Fruit fly (Drosophila melanogaster) whole organism, prepupa: ENCODE data around the gene cmet.

Experiments used
- Blimp-1 ChIP-seq: fragments of 200-800 bp; sonication (Bioruptor generic); optimal IDR thresholded peaks from 3 replicates; lab custom pipeline; 2017; ENCODE audit warnings: missing biosample characterization, missing genetic modification characterization, mild to moderate bottlenecking, moderate library complexity, missing genetic modification reagents
- CG10631 ChIP-seq: fragments of 200-800 bp; sonication (Bioruptor generic); optimal IDR thresholded peaks from 2 replicates; lab custom pipeline; 2016; ENCODE audit warnings: missing biosample characterization, missing genetic modification characterization
- CG15336 ChIP-seq: fragments of 200-800 bp; sonication (Bioruptor generic); IDR thresholded peaks from 2 replicates; pipeline ENCODE4 v1.3.6; 2022; ENCODE audit warnings: missing biosample characterization, missing genetic modification characterization
- CG31627 ChIP-seq: fragments of 200-800 bp; sonication (Bioruptor generic); optimal IDR thresholded peaks from 3 replicates; lab custom pipeline; 2016; ENCODE audit warnings: missing biosample characterization, missing genetic modification characterization
- CG32006 ChIP-seq: fragments of 200-800 bp; sonication (Bioruptor generic); optimal IDR thresholded peaks from 3 replicates; lab custom pipeline; 2017; ENCODE audit warnings: missing biosample characterization, mild to moderate bottlenecking, missing genetic modification characterization
- CG34406 ChIP-seq: fragments of 200-800 bp; sonication (Bioruptor generic); optimal IDR thresholded peaks from 3 replicates; lab custom pipeline; 2016; ENCODE audit warnings: missing biosample characterization, missing genetic modification characterization
- CG6276 ChIP-seq: fragments of 200-800 bp; sonication (Bioruptor generic); optimal IDR thresholded peaks from 2 replicates; lab custom pipeline; 2017; ENCODE audit warnings: missing biosample characterization, mild to moderate bottlenecking, missing genetic modification characterization
- CG6808 ChIP-seq: fragments of 200-800 bp; sonication (Bioruptor generic); optimal IDR thresholded peaks from 3 replicates; lab custom pipeline; 2017; ENCODE audit warnings: missing biosample characterization, missing genetic modification characterization, mild to moderate bottlenecking, moderate library complexity, missing genetic modification reagents
- CG8119 ChIP-seq: fragments of 200-800 bp; sonication (Bioruptor generic); IDR thresholded peaks from 3 replicates; pipeline ENCODE4 v1.3.6; 2022; ENCODE audit warnings: missing biosample characterization, missing genetic modification characterization
- CG8319 ChIP-seq: fragments of 200-800 bp; sonication (Bioruptor generic); optimal IDR thresholded peaks from 3 replicates; lab custom pipeline; 2016; ENCODE audit warnings: missing biosample characterization, missing genetic modification characterization
- CG8632 ChIP-seq: fragments of 200-800 bp; sonication (Bioruptor generic); optimal IDR thresholded peaks from 3 replicates; lab custom pipeline; 2016; ENCODE audit warnings: missing biosample characterization, missing genetic modification characterization
- CG9139 ChIP-seq: fragments of 200-800 bp; sonication (Bioruptor generic); optimal IDR thresholded peaks from 3 replicates; lab custom pipeline; 2017; ENCODE audit warnings: missing biosample characterization, mild to moderate bottlenecking, missing genetic modification characterization
- Eip75B ChIP-seq: fragments of 200-800 bp; sonication (Bioruptor generic); optimal IDR thresholded peaks from 3 replicates; lab custom pipeline; 2016; ENCODE audit warnings: missing biosample characterization, missing genetic modification characterization
- Eip78C ChIP-seq: fragments of 200-800 bp; sonication (Bioruptor generic); peaks from one replicate; lab custom pipeline; 2016; ENCODE audit warnings: missing biosample characterization, missing genetic modification characterization
- Eip93F ChIP-seq: fragments of 200-800 bp; sonication (Bioruptor generic); optimal IDR thresholded peaks from 2 replicates; lab custom pipeline; 2016; ENCODE audit warnings: missing biosample characterization, mild to moderate bottlenecking, missing genetic modification characterization
- Ets21C ChIP-seq: fragments of 200-800 bp; sonication (Bioruptor generic); optimal IDR thresholded peaks from 3 replicates; lab custom pipeline; 2016; ENCODE audit warnings: missing biosample characterization, missing genetic modification characterization
- Hr38 ChIP-seq: sonication (Bioruptor generic); optimal IDR thresholded peaks from 2 replicates; lab custom pipeline; 2016; ENCODE audit warnings: missing biosample characterization, missing genetic modification characterization
- Hr39 ChIP-seq: fragments of 200-800 bp; sonication (Bioruptor generic); optimal IDR thresholded peaks from 2 replicates; lab custom pipeline; 2016; ENCODE audit warnings: missing biosample characterization, missing genetic modification characterization
- Hr4 ChIP-seq: fragments of 200-800 bp; sonication (Bioruptor generic); optimal IDR thresholded peaks from 3 replicates; lab custom pipeline; 2016; ENCODE audit warnings: missing biosample characterization, missing genetic modification characterization
- Met ChIP-seq: fragments of 200-800 bp; sonication (Bioruptor generic); optimal IDR thresholded peaks from 3 replicates; lab custom pipeline; 2016; ENCODE audit warnings: missing biosample characterization, missing genetic modification characterization
- OdsH ChIP-seq: fragments of 200-800 bp; sonication (Bioruptor generic); optimal IDR thresholded peaks from 3 replicates; lab custom pipeline; 2016; ENCODE audit warnings: missing biosample characterization, missing genetic modification characterization
- Smox ChIP-seq: fragments of 200-800 bp; sonication (Bioruptor generic); optimal IDR thresholded peaks from 3 replicates; lab custom pipeline; 2016; ENCODE audit warnings: missing biosample characterization, missing genetic modification characterization
- Sox15 ChIP-seq: fragments of 200-800 bp; sonication (Bioruptor generic); optimal IDR thresholded peaks from 3 replicates; lab custom pipeline; 2016; ENCODE audit warnings: missing biosample characterization, missing genetic modification characterization
- cyc ChIP-seq: fragments of 200-800 bp; sonication (Bioruptor generic); optimal IDR thresholded peaks from 3 replicates; lab custom pipeline; 2016; ENCODE audit warnings: missing biosample characterization, missing genetic modification characterization
- dac ChIP-seq: fragments of 200-800 bp; sonication (Bioruptor generic); optimal IDR thresholded peaks from 2 replicates; lab custom pipeline; 2017; ENCODE audit warnings: missing biosample characterization, mild to moderate bottlenecking, missing genetic modification characterization
- fd59A ChIP-seq: fragments of 200-800 bp; sonication (Bioruptor generic); optimal IDR thresholded peaks from 2 replicates; lab custom pipeline; 2017; ENCODE audit warnings: missing biosample characterization, mild to moderate bottlenecking, missing genetic modification characterization, missing genetic modification reagents
- fd85E ChIP-seq: fragments of 200-800 bp; sonication (Bioruptor generic); optimal IDR thresholded peaks from 3 replicates; lab custom pipeline; 2016; ENCODE audit warnings: missing biosample characterization, missing genetic modification characterization
- lz ChIP-seq: fragments of 200-800 bp; sonication (Bioruptor generic); optimal IDR thresholded peaks from 3 replicates; lab custom pipeline; 2016; ENCODE audit warnings: missing biosample characterization, missing genetic modification characterization
- pdm3 ChIP-seq: fragments of 200-800 bp; sonication (Bioruptor generic); optimal IDR thresholded peaks from 3 replicates; lab custom pipeline; 2016; ENCODE audit warnings: missing biosample characterization, missing genetic modification characterization
- spab ChIP-seq: fragments of 200-800 bp; sonication (Bioruptor generic); optimal IDR thresholded peaks from 2 replicates; lab custom pipeline; 2017; ENCODE audit warnings: missing biosample characterization, mild to moderate bottlenecking, missing genetic modification characterization, missing genetic modification reagents
- ss ChIP-seq, 2 experiments: fragments of 200-800 bp; sonication (Bioruptor generic); optimal IDR thresholded peaks; 2 replicates in 1 of 2; 3 replicates in 1 of 2; lab custom pipeline; 2017 to 2018; ENCODE audit warnings: mild to moderate bottlenecking in 2 of 2, missing biosample characterization in 2 of 2, missing genetic modification characterization in 2 of 2, moderate library complexity in 1 of 2
- svp ChIP-seq: fragments of 200-800 bp; sonication (Bioruptor generic); peaks from one replicate; lab custom pipeline; 2016; ENCODE audit warnings: missing biosample characterization, missing genetic modification characterization
- topi ChIP-seq: fragments of 200-800 bp; sonication (Bioruptor generic); optimal IDR thresholded peaks from 3 replicates; lab custom pipeline; 2016; ENCODE audit warnings: missing biosample characterization, missing genetic modification characterization
- vri ChIP-seq: fragments of 200-800 bp; sonication (Bioruptor generic); optimal IDR thresholded peaks from 3 replicates; lab custom pipeline; 2016; ENCODE audit warnings: missing biosample characterization, mild to moderate bottlenecking, missing genetic modification characterization

cmet gene

dm6 chr2L:11249376-11249775, 19.4 kb downstream of the cmet start:
- TF ChIP-seq Hr38: no peak
- no peak for TF ChIP-seq pdm3
- TF ChIP-seq CG34406 (GFP tag; lab: Kevin White, UChicago): no peak
- TF ChIP-seq svp (GFP tag; lab: Kevin White, UChicago): no peak
- TF ChIP-seq CG15336 (GFP tag; lab: Robert Waterston, UW): no peak
- TF ChIP-seq dac (GFP tag; lab: Kevin White, UChicago): no peak
- TF ChIP-seq OdsH (GFP tag; lab: Kevin White, UChicago): no peak
- TF ChIP-seq CG8119 (GFP tag; lab: Robert Waterston, UW): no peak
- TF ChIP-seq cyc (GFP tag; lab: Kevin White, UChicago): no peak
- no peak for TF ChIP-seq Eip78C
- no peak for TF ChIP-seq spab (GFP tag; lab: Kevin White, UChicago)
- no peak for TF ChIP-seq CG6808 (GFP tag; lab: Kevin White, UChicago)
- no peak for TF ChIP-seq fd85E (GFP tag; lab: Kevin White, UChicago)

- TF ChIP-seq Smox (GFP tag; lab: Kevin White, UChicago): no peak
- no peak for TF ChIP-seq Ets21C (GFP tag; lab: Kevin White, UChicago)
- no peak for TF ChIP-seq topi (GFP tag; lab: Kevin White, UChicago)
- no peak for TF ChIP-seq Eip93F (GFP tag; lab: Kevin White, UChicago)
- no peak for TF ChIP-seq Eip78C
- TF ChIP-seq CG15336 (GFP tag; lab: Robert Waterston, UW): no peak
- no peak for TF ChIP-seq Met (GFP tag; lab: Kevin White, UChicago)
- no peak for TF ChIP-seq Blimp-1
- TF ChIP-seq svp (GFP tag; lab: Kevin White, UChicago): no peak
- TF ChIP-seq dac (GFP tag; lab: Kevin White, UChicago): no peak
Measured at dm6 chr2L:11247730-11248129, 21.1 kb downstream of the cmet start.

DNA sequence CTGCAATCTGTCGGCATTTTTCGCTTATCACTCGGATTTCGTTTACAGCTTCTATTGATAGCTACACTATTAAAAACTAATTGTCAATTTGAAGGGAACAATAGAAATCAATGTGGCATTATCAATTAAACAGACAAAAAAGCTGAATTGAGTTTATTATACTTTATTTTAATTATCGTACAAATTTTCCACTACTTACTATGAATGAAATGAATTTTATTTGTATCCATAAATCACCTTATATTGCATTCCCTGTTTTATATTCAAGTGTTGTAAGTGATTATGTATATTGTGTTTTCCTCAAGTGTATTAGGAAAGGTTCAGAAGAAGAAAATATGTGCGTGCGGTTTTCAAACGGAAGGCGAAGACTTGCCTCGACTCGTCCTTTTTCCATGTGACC, 24.9 kb downstream of the cmet start:
- TF ChIP-seq Hr38 (no peak), Sox15 (no peak)

DNA sequence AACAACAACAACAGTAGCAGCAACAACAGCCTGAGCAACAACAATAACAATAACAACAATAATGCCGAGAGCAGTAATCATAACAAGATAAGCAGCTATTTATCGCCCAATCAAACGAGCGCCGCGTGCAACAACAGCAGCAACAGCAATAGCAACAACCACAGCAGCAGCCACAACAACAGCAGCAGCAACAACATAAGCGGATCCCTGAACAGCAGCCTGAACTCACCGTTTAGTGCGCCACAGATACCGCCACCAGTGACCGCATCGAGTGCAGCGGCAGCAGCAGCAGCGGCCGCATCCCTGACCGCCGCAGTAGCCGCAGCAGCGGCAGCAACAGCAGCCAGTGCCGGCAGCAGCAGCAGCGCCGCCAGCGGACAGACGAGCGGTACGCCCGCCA, 32.4 kb downstream of the cmet start:
- TF ChIP-seq CG34406 (GFP tag; lab: Kevin White, UChicago) (no peak), Smox (GFP tag; lab: Kevin White, UChicago) (no peak), CG8319 (GFP tag; lab: Kevin White, UChicago) (no peak), Hr4 (GFP tag; lab: Kevin White, UChicago) (no peak), Met (GFP tag; lab: Kevin White, UChicago) (no peak), cyc (GFP tag; lab: Kevin White, UChicago) (no peak), CG32006 (GFP tag; lab: Kevin White, UChicago) (no peak), fd59A (GFP tag; lab: Kevin White, UChicago) (no peak), lz (GFP tag; lab: Kevin White, UChicago) (no peak), CG8119 (GFP tag; lab: Robert Waterston, UW) (no peak), Eip93F (GFP tag; lab: Kevin White, UChicago) (no peak), spab (GFP tag; lab: Kevin White, UChicago) (no peak), Hr38 (no peak), Hr39 (GFP tag; lab: Kevin White, UChicago) (no peak), CG9139 (GFP tag; lab: Kevin White, UChicago) (no peak), ss (GFP tag; optimal IDR thresholded peaks at IDR 0.05; lab: Kevin White, UChicago) (no peak), CG6276 (GFP tag; lab: Kevin White, UChicago) (no peak)
- TF ChIP-seq, all 60 proteins: peak for 0

DNA sequence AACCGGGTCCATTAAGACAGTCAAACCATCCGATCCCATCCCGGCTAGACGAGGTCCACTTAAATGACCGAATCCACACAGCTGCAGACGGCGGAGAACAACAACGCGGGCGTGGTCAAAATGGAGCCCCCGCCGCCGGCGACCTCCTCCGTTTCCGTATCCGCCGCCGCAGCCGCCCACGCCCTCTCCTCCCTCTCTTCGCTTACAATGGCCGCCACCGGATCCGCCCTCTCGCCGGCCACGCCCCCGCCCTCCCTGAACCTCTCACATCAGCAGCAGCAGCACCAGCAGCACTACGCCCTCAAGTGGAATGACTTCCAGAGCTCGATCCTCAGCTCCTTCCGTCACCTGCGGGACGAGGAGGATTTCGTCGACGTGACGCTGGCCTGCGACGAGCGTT, 33.3 kb downstream of the cmet start:
- TF ChIP-seq CG10631 (GFP tag; lab: Kevin White, UChicago): no peak
- no peak for TF ChIP-seq fd85E (GFP tag; lab: Kevin White, UChicago)
- TF ChIP-seq CG8632 (GFP tag; lab: Kevin White, UChicago): no peak
- no peak for TF ChIP-seq CG31627 (GFP tag; lab: Kevin White, UChicago)
- TF ChIP-seq Eip75B: no peak
- TF ChIP-seq Eip93F (GFP tag; lab: Kevin White, UChicago): no peak
- no peak for TF ChIP-seq vri (GFP tag; lab: Kevin White, UChicago)
- TF ChIP-seq, all 60 proteins: peak for 0
